Worm (Caenorhabditis elegans): ENCODE measurements around the gene srbc-71.

srbc-71 gene

ce11 chrIV:4265951-4266350 is 40.2 kb upstream of the srbc-71 start:
- no peak for TF ChIP-seq ztf-4 (tag; optimal IDR thresholded peaks at IDR 0.05)
- TF ChIP-seq mdl-1 (tag; optimal IDR thresholded peaks at IDR 0.05): no peak

- TF ChIP-seq pqm-1 (tag; optimal IDR thresholded peaks at IDR 0.05): no peak
- TF ChIP-seq ceh-82 (tag; optimal IDR thresholded peaks at IDR 0.05): no peak
- TF ChIP-seq nhr-28 (tag; optimal IDR thresholded peaks at IDR 0.05): no peak
- TF ChIP-seq nhr-237 (tag; optimal IDR thresholded peaks at IDR 0.05): no peak
- TF ChIP-seq daf-12 (tag; optimal IDR thresholded peaks at IDR 0.05): no peak
- TF ChIP-seq ceh-9 (tag; optimal IDR thresholded peaks at IDR 0.05): no peak
- TF ChIP-seq mml-1 (tag; optimal IDR thresholded peaks at IDR 0.05): no peak
- no peak for TF ChIP-seq egl-5 (tag; optimal IDR thresholded peaks at IDR 0.05)
These were observed 39.5 kb upstream of the srbc-71 start, which contains the start of gene F36A4.5 for ce11 chrIV:4265224-4265623. Gene F36A4.5 (plus strand): TSS chrIV:4265524.

- TF ChIP-seq ceh-16 (tag; optimal IDR thresholded peaks at IDR 0.05) (no peak), fkh-2 (tag; optimal IDR thresholded peaks at IDR 0.05) (no peak), unc-39 (tag; optimal IDR thresholded peaks at IDR 0.05) (no peak), mdl-1 (tag; optimal IDR thresholded peaks at IDR 0.05) (no peak), lin-39 (tag; optimal IDR thresholded peaks at IDR 0.05) (no peak), R02D3.7 (tag; optimal IDR thresholded peaks at IDR 0.05) (no peak), unc-62 (GFP tag; optimal IDR thresholded peaks at IDR 0.05) (no peak), elt-3 (tag; optimal IDR thresholded peaks at IDR 0.05) (no peak), elt-2 (tag; optimal IDR thresholded peaks at IDR 0.05) (no peak), nhr-28 (tag; optimal IDR thresholded peaks at IDR 0.05) (no peak), pha-4 (tag; optimal IDR thresholded peaks at IDR 0.05) (no peak), nhr-67 (tag; optimal IDR thresholded peaks at IDR 0.05) (no peak), nhr-43 (tag; optimal IDR thresholded peaks at IDR 0.05; ENCODE audit: poor library complexity, severe bottlenecking) (no peak), lin-15B (tag; optimal IDR thresholded peaks at IDR 0.05) (no peak)
These were observed 38.9 kb upstream of the srbc-71 start for ce11 chrIV:4264649-4265048.

ce11 chrIV:4262993-4263392 is 37.2 kb upstream of the srbc-71 start, which contains the start of gene col-33:
Gene col-33 (plus strand): TSS chrIV:4263293.
- TF ChIP-seq nhr-28 (tag; optimal IDR thresholded peaks at IDR 0.05) (no peak), R02D3.7 (tag; optimal IDR thresholded peaks at IDR 0.05) (no peak), sea-2 (GFP tag; optimal IDR thresholded peaks at IDR 0.05) (no peak), pha-4 (tag; optimal IDR thresholded peaks at IDR 0.05) (no peak), elt-3 (tag; optimal IDR thresholded peaks at IDR 0.05) (no peak), ceh-16 (tag; optimal IDR thresholded peaks at IDR 0.05) (no peak), nhr-43 (tag; optimal IDR thresholded peaks at IDR 0.05; ENCODE audit: poor library complexity, severe bottlenecking) (no peak), ceh-9 (tag; optimal IDR thresholded peaks at IDR 0.05) (no peak), nhr-25 (tag; optimal IDR thresholded peaks at IDR 0.05) (no peak), egl-27 (tag; optimal IDR thresholded peaks at IDR 0.05) (no peak), zag-1 (tag; optimal IDR thresholded peaks at IDR 0.05) (no peak)

ce11 chrIV:4259433-4259832 is 33.7 kb upstream of the srbc-71 start:
- TF ChIP-seq nhr-28 (tag; optimal IDR thresholded peaks at IDR 0.05) (no peak), snpc-4 (tag; optimal IDR thresholded peaks at IDR 0.05) (no peak), skn-1 (tag; optimal IDR thresholded peaks at IDR 0.05) (no peak), eor-1 (tag; optimal IDR thresholded peaks at IDR 0.05) (no peak), fos-1 (tag; optimal IDR thresholded peaks at IDR 0.05) (no peak), elt-1 (tag; optimal IDR thresholded peaks at IDR 0.05) (no peak), fkh-2 (tag; optimal IDR thresholded peaks at IDR 0.05) (no peak), fkh-10 (GFP tag; optimal IDR thresholded peaks at IDR 0.05) (no peak), elt-2 (tag; optimal IDR thresholded peaks at IDR 0.05) (peak; percentile 82), unc-62 (GFP tag; optimal IDR thresholded peaks at IDR 0.05) (no peak), daf-12 (tag; optimal IDR thresholded peaks at IDR 0.05) (no peak), pqm-1 (tag; optimal IDR thresholded peaks at IDR 0.05) (peak; percentile 12), ZK546.5 (tag; optimal IDR thresholded peaks at IDR 0.05) (no peak), egl-5 (tag; optimal IDR thresholded peaks at IDR 0.05) (no peak), hmg-11 (tag; optimal IDR thresholded peaks at IDR 0.05) (no peak), jun-1 (tag; optimal IDR thresholded peaks at IDR 0.05) (peak; percentile 3), nhr-76 (tag; optimal IDR thresholded peaks at IDR 0.05) (no peak)

Data from whole organism, L3 larva.